Worm (Caenorhabditis elegans) whole organism, early embryonic: ENCODE data around the gene smc-3.

Experiments
- B0310.2 ChIP-seq: sonication (generic microtip); optimal IDR thresholded peaks from 2 replicates; lab custom pipeline; 2016; ENCODE audit warnings: mild to moderate bottlenecking, missing genetic modification characterization, missing compliant biosample characterization
- aly-1 ChIP-seq: sonication (generic microtip); optimal IDR thresholded peaks from 2 replicates; lab custom pipeline; 2016; ENCODE audit warnings: missing genetic modification characterization, missing compliant biosample characterization
- ama-1 ChIP-seq: fragments of 150-350 bp; optimal IDR thresholded peaks from 2 replicates; lab custom pipeline; 2014

- TF ChIP-seq ama-1 (no peak), B0310.2 (tag; lab: Kevin White, UChicago) (no peak), aly-1 (tag; lab: Kevin White, UChicago) (no peak)
Measured at ce11 chrIII:11270795-11271194, 19.9 kb upstream of the smc-3 start, which contains the start of gene obr-1.
